Worm (Caenorhabditis elegans) whole organism, L4 larva: ENCODE data around the gene srh-218.

Experiments used
- F10B5.3 ChIP-seq: sonication (generic microtip); optimal IDR thresholded peaks from 2 replicates; lab custom pipeline; 2016; ENCODE audit warnings: mild to moderate bottlenecking, missing genetic modification characterization, missing compliant biosample characterization
- F37D6.2 ChIP-seq: sonication (generic microtip); optimal IDR thresholded peaks from 2 replicates; lab custom pipeline; 2016; ENCODE audit warnings: mild to moderate bottlenecking, missing genetic modification characterization, missing compliant biosample characterization
- F49E8.2 ChIP-seq: sonication (generic microtip); optimal IDR thresholded peaks from 2 replicates; lab custom pipeline; 2016; ENCODE audit warnings: missing compliant biosample characterization, mild to moderate bottlenecking, missing genetic modification characterization, borderline replicate concordance
- R02D3.7 ChIP-seq: fragments of 150-350 bp; sonication (generic microtip); optimal IDR thresholded peaks from 3 replicates; lab custom pipeline; 2014; ENCODE audit warnings: missing biosample characterization, missing genetic modification characterization
- T26A8.4 ChIP-seq: fragments of 200-800 bp; sonication (Bioruptor generic); IDR thresholded peaks from 2 replicates; pipeline ENCODE4 v1.3.6; 2022; ENCODE audit warnings: missing genetic modification characterization, missing compliant biosample characterization
- aha-1 ChIP-seq: fragments of 150-350 bp; peaks from one replicate; lab custom pipeline; 2014; ENCODE audit warnings: missing biosample characterization, missing genetic modification characterization
- ama-1 ChIP-seq: fragments of 150-350 bp; optimal IDR thresholded peaks from 2 replicates; lab custom pipeline; 2014; ENCODE audit warnings: inconsistent platforms, mixed read lengths
- arid-1 ChIP-seq: fragments of 200-800 bp; sonication (Bioruptor generic); conservative IDR thresholded peaks from 2 replicates; pipeline ENCODE4 v1.3.6; 2022; ENCODE audit warnings: missing genetic modification reagents, missing genetic modification characterization, missing compliant biosample characterization
- ceh-20 ChIP-seq: fragments of 200-800 bp; sonication (Bioruptor generic); IDR thresholded peaks from 2 replicates; pipeline ENCODE4 v1.3.6; 2022; ENCODE audit warnings: missing genetic modification reagents, missing genetic modification characterization, missing compliant biosample characterization
- ceh-82 ChIP-seq: sonication (generic microtip); optimal IDR thresholded peaks from 2 replicates; lab custom pipeline; 2017; ENCODE audit warnings: missing biosample characterization, missing genetic modification characterization
- ces-1 ChIP-seq: fragments of 150-350 bp; sonication (generic microtip); optimal IDR thresholded peaks from 4 replicates; lab custom pipeline; 2014; ENCODE audit warnings: missing biosample characterization, missing genetic modification reagents, missing genetic modification characterization
- daf-19 ChIP-seq: fragments of 200-800 bp; sonication (Bioruptor generic); conservative IDR thresholded peaks from 2 replicates; pipeline ENCODE4 v1.3.6; 2022; ENCODE audit warnings: missing genetic modification characterization, missing compliant biosample characterization
- daf-8 ChIP-seq: fragments of 200-800 bp; sonication (Bioruptor generic); IDR thresholded peaks from 2 replicates; pipeline ENCODE4 v1.3.6; 2022; ENCODE audit warnings: missing genetic modification characterization, missing compliant biosample characterization
- dmd-6 ChIP-seq: fragments of 200-800 bp; sonication (Bioruptor generic); IDR thresholded peaks from 2 replicates; pipeline ENCODE4 v1.3.6; 2022; ENCODE audit warnings: missing genetic modification reagents, missing genetic modification characterization, missing compliant biosample characterization
- dmd-9 ChIP-seq: fragments of 200-800 bp; sonication (Bioruptor generic); IDR thresholded peaks from 2 replicates; pipeline ENCODE4 v1.3.6; 2022; ENCODE audit warnings: missing genetic modification reagents, missing genetic modification characterization, missing compliant biosample characterization
- dpl-1 ChIP-seq: fragments of 150-350 bp; optimal IDR thresholded peaks from 2 replicates; lab custom pipeline; 2014; ENCODE audit warnings: missing biosample characterization, missing genetic modification reagents, missing genetic modification characterization
- duxl-1 ChIP-seq: sonication (generic microtip); optimal IDR thresholded peaks from 2 replicates; lab custom pipeline; 2016; ENCODE audit warnings: mild to moderate bottlenecking, missing genetic modification characterization, moderate library complexity, missing compliant biosample characterization; ENCODE audit not compliant: poor library complexity
- gei-8 ChIP-seq: fragments of 200-800 bp; sonication (Bioruptor generic); optimal IDR thresholded peaks from 2 replicates; lab custom pipeline; 2018; ENCODE audit warnings: mild to moderate bottlenecking, missing genetic modification characterization, missing compliant biosample characterization
- hif-1 ChIP-seq, 2 experiments: sonication (generic microtip); optimal IDR thresholded peaks; 2 replicates each; lab custom pipeline; 2016 to 2017; ENCODE audit warnings: missing compliant biosample characterization in 2 of 2, missing genetic modification characterization in 2 of 2, missing genetic modification reagents in 2 of 2, missing genotype in 2 of 2, mild to moderate bottlenecking in 1 of 2
- hlh-11 ChIP-seq: fragments of 200-800 bp; sonication (Bioruptor generic); optimal IDR thresholded peaks from 2 replicates; lab custom pipeline; 2018; ENCODE audit warnings: mild to moderate bottlenecking, missing genetic modification characterization, missing compliant biosample characterization
- hlh-30 ChIP-seq: sonication (generic microtip); optimal IDR thresholded peaks from 2 replicates; lab custom pipeline; 2017; ENCODE audit warnings: antibody characterized with exemption, mild to moderate bottlenecking, missing genetic modification characterization, missing compliant biosample characterization; ENCODE audit not compliant: insufficient read depth
- jun-1 ChIP-seq: fragments of 150-350 bp; optimal IDR thresholded peaks from 2 replicates; lab custom pipeline; 2014; ENCODE audit warnings: missing biosample characterization, missing genetic modification reagents, missing genetic modification characterization
- lim-7 ChIP-seq: fragments of 200-800 bp; sonication (Bioruptor generic); IDR thresholded peaks from 2 replicates; pipeline ENCODE4 v1.3.6; 2022; ENCODE audit warnings: missing genetic modification characterization, missing compliant biosample characterization
- lin-13 ChIP-seq: fragments of 150-350 bp; optimal IDR thresholded peaks from 2 replicates; lab custom pipeline; 2014; ENCODE audit warnings: missing biosample characterization, missing genetic modification reagents, missing genetic modification characterization
- lin-38 ChIP-seq: fragments of 200-800 bp; sonication (Bioruptor generic); IDR thresholded peaks from 2 replicates; pipeline ENCODE4 v1.3.6; 2022; ENCODE audit warnings: missing genetic modification reagents, missing genetic modification characterization, missing compliant biosample characterization
- lsy-2 ChIP-seq, 2 experiments: fragments of 150-350 bp in 1 of 2; sonication (generic microtip) in 1 of 2; optimal IDR thresholded peaks; 2 replicates each; lab custom pipeline; 2014 to 2017; ENCODE audit warnings: missing biosample characterization in 2 of 2, missing genetic modification characterization in 2 of 2
- madf-5 ChIP-seq, 2 experiments: fragments of 200-800 bp; sonication (Bioruptor generic); IDR thresholded peaks; 2 replicates each; pipeline ENCODE4 v1.3.6; 2022; ENCODE audit warnings: missing compliant biosample characterization in 2 of 2, missing genetic modification characterization in 2 of 2
- madf-9 ChIP-seq: fragments of 200-800 bp; sonication (Bioruptor generic); conservative IDR thresholded peaks from 2 replicates; pipeline ENCODE4 v1.3.6; 2022; ENCODE audit warnings: missing genetic modification reagents, missing genetic modification characterization, missing compliant biosample characterization
- mdl-1 ChIP-seq, 2 experiments: fragments of 150-350 bp in 1 of 2; sonication (generic microtip) in 1 of 2; optimal IDR thresholded peaks; 2 replicates each; lab custom pipeline; 2014 to 2017; ENCODE audit warnings: missing biosample characterization in 2 of 2, missing genetic modification characterization in 2 of 2
- mep-1 ChIP-seq: fragments of 150-350 bp; sonication (generic microtip); optimal IDR thresholded peaks from 3 replicates; lab custom pipeline; 2014; ENCODE audit warnings: missing biosample characterization, missing genetic modification characterization
- mes-2 ChIP-seq: sonication (generic microtip); optimal IDR thresholded peaks from 2 replicates; lab custom pipeline; 2016; ENCODE audit warnings: missing genotype, mild to moderate bottlenecking, missing genetic modification characterization, missing compliant biosample characterization; ENCODE audit not compliant: poor library complexity, severe bottlenecking
- mxl-2 ChIP-seq: fragments of 200-800 bp; sonication (Bioruptor generic); conservative IDR thresholded peaks from 2 replicates; pipeline ENCODE4 v1.3.6; 2022; ENCODE audit warnings: missing genetic modification reagents, missing genetic modification characterization, missing compliant biosample characterization
- nhr-102 ChIP-seq: sonication (generic microtip); optimal IDR thresholded peaks from 2 replicates; lab custom pipeline; 2016; ENCODE audit warnings: mild to moderate bottlenecking, missing genetic modification characterization, moderate library complexity, missing compliant biosample characterization
- nhr-11 ChIP-seq: fragments of 150-350 bp; optimal IDR thresholded peaks from 2 replicates; lab custom pipeline; 2014; ENCODE audit warnings: missing biosample characterization, missing genetic modification characterization
- nhr-28 ChIP-seq: fragments of 150-350 bp; optimal IDR thresholded peaks from 2 replicates; lab custom pipeline; 2014; ENCODE audit warnings: missing biosample characterization, missing genetic modification characterization
- nhr-48 ChIP-seq: sonication (generic microtip); optimal IDR thresholded peaks from 2 replicates; lab custom pipeline; 2016; ENCODE audit warnings: mild to moderate bottlenecking, missing genetic modification characterization, missing compliant biosample characterization
- nhr-6 ChIP-seq: fragments of 150-350 bp; optimal IDR thresholded peaks from 2 replicates; lab custom pipeline; 2014; ENCODE audit warnings: missing biosample characterization, missing genetic modification characterization
- pha-4 ChIP-seq, 2 experiments: fragments of 150-350 bp in 1 of 2; fragments of 200-800 bp in 1 of 2; sonication (Bioruptor generic) in 1 of 2; IDR thresholded peaks in 1 of 2; optimal IDR thresholded peaks in 1 of 2; 2 replicates each; pipeline versions ENCODE4 v1.3.6 to Lab custom; 2014 to 2022; ENCODE audit warnings: missing genetic modification characterization in 2 of 2, missing genetic modification reagents in 2 of 2, missing biosample characterization in 1 of 2, missing compliant biosample characterization in 1 of 2
- rbr-2 ChIP-seq: sonication (generic microtip); optimal IDR thresholded peaks from 2 replicates; lab custom pipeline; 2016; ENCODE audit warnings: missing genotype, missing genetic modification characterization, missing compliant biosample characterization
- saeg-2 ChIP-seq: fragments of 200-800 bp; sonication (Bioruptor generic); IDR thresholded peaks from 2 replicates; pipeline ENCODE4 v1.3.6; 2022; ENCODE audit warnings: missing genetic modification reagents, missing genetic modification characterization, missing compliant biosample characterization
- set-16 ChIP-seq: fragments of 200-800 bp; sonication (Bioruptor generic); IDR thresholded peaks from 2 replicates; pipeline ENCODE4 v1.3.6; 2022; ENCODE audit warnings: missing genetic modification reagents, missing genetic modification characterization, missing compliant biosample characterization
- spr-3 ChIP-seq: fragments of 200-800 bp; sonication (Bioruptor generic); optimal IDR thresholded peaks from 2 replicates; lab custom pipeline; 2018; ENCODE audit warnings: mild to moderate bottlenecking, missing genetic modification characterization, missing compliant biosample characterization
- tra-1 ChIP-seq: fragments of 200-800 bp; sonication (Bioruptor generic); IDR thresholded peaks from 2 replicates; pipeline ENCODE4 v1.3.6; 2022; ENCODE audit warnings: missing genetic modification reagents, missing genetic modification characterization, missing compliant biosample characterization
- unc-39 ChIP-seq: sonication (generic microtip); optimal IDR thresholded peaks from 2 replicates; lab custom pipeline; 2017; ENCODE audit warnings: missing biosample characterization, missing genetic modification characterization
- vab-7 ChIP-seq: fragments of 200-800 bp; sonication (Bioruptor generic); IDR thresholded peaks from 2 replicates; pipeline ENCODE4 v1.3.6; 2022; ENCODE audit warnings: missing genetic modification reagents, missing genetic modification characterization, missing compliant biosample characterization
- zfp-3 ChIP-seq: fragments of 200-800 bp; sonication (Bioruptor generic); conservative IDR thresholded peaks from 2 replicates; pipeline ENCODE4 v1.3.6; 2022; ENCODE audit warnings: missing genetic modification reagents, missing genetic modification characterization, missing compliant biosample characterization
- zip-2 ChIP-seq: fragments of 150-350 bp; optimal IDR thresholded peaks from 2 replicates; lab custom pipeline; 2014; ENCODE audit warnings: missing biosample characterization, missing genetic modification characterization

The srh-218 gene

ce11 chrV:15505068-15505467, 11.3 kb downstream of the srh-218 start (continued):
- TF ChIP-seq lsy-2 (tag; optimal IDR thresholded peaks at IDR 0.05; lab: Kevin White, UChicago): no peak
- 0 out of 4 replicates have a peak, but pooled peaks of 1 of the 2 experiments have one; percentile 40 for TF ChIP-seq madf-5 (GFP tag; IDR thresholded peaks at IDR 0.05; lab: Robert Waterston, UW)
- TF ChIP-seq madf-9 (GFP tag; lab: Robert Waterston, UW): 0 out of 2 replicates have a peak, but pooled peaks have one; percentile 10
- peak; percentile 43; the same call in 1 of the 2 replicates for TF ChIP-seq set-16 (GFP tag; lab: Robert Waterston, UW)
- peak; percentile 83 for TF ChIP-seq mes-2 (tag; lab: Kevin White, UChicago)
- peak; percentile 54; the same call in 1 of the 2 replicates for TF ChIP-seq tra-1
- TF ChIP-seq mep-1: no peak
- TF ChIP-seq lin-13 (GFP tag; lab: Kevin White, UChicago): no peak
- no peak for TF ChIP-seq ces-1 (GFP tag; lab: Kevin White, UChicago)
- peak; percentile 16 for TF ChIP-seq nhr-28 (tag; lab: Kevin White, UChicago)
- no peak for TF ChIP-seq ceh-82 (tag; lab: Kevin White, UChicago)
- no peak for TF ChIP-seq hif-1 (tag; optimal IDR thresholded peaks at IDR 0.05; lab: Kevin White, UChicago)
- TF ChIP-seq daf-19: no peak
- peak; percentile 81 for TF ChIP-seq arid-1 (GFP tag; lab: Robert Waterston, UW)
- no peak for TF ChIP-seq ama-1 (lab: Kevin White, UChicago)
- no peak for TF ChIP-seq gei-8 (GFP tag; lab: Kevin White, UChicago)
- no peak for TF ChIP-seq zfp-3 (GFP tag; lab: Robert Waterston, UW)

- TF ChIP-seq lim-7 (GFP tag; lab: Robert Waterston, UW): no peak
- no peak for TF ChIP-seq zip-2 (tag; lab: Kevin White, UChicago)
- peak; percentile 63 for TF ChIP-seq nhr-11 (tag; lab: Kevin White, UChicago)
- TF ChIP-seq saeg-2 (GFP tag; lab: Robert Waterston, UW): no peak
- TF ChIP-seq aha-1 (tag; lab: Kevin White, UChicago): peak; percentile 87
- TF ChIP-seq pha-4 (GFP tag; IDR thresholded peaks at IDR 0.05; lab: Robert Waterston, UW): no peak
- TF ChIP-seq pha-4 (tag; optimal IDR thresholded peaks at IDR 0.05; lab: Kevin White, UChicago): peak; percentile 80
- TF ChIP-seq T26A8.4 (GFP tag; lab: Robert Waterston, UW): peak; percentile 55; the same call in 1 of the 2 replicates
- no peak for TF ChIP-seq unc-39
- peak; percentile 42 for TF ChIP-seq nhr-6
- peak; percentile 64 for TF ChIP-seq nhr-102 (tag; lab: Kevin White, UChicago)
- peak; percentile 72 for TF ChIP-seq lin-13 (GFP tag; lab: Kevin White, UChicago)
- TF ChIP-seq hlh-11 (tag; lab: Kevin White, UChicago): peak; percentile 56
- no peak for TF ChIP-seq jun-1
- TF ChIP-seq F37D6.2: peak; percentile 47
- peak; percentile 39 for TF ChIP-seq nhr-48 (tag; lab: Kevin White, UChicago)
- TF ChIP-seq vab-7 (GFP tag; lab: Robert Waterston, UW): peak; percentile 38; the same call in 1 of the 2 replicates
- 0 out of 2 replicates have a peak, but pooled peaks have one; percentile 40 for TF ChIP-seq ceh-20 (GFP tag; lab: Robert Waterston, UW)
- TF ChIP-seq F10B5.3 (tag; lab: Kevin White, UChicago): peak; percentile 56
- no peak for TF ChIP-seq mxl-2 (GFP tag; lab: Robert Waterston, UW)
- TF ChIP-seq mdl-1 (tag; optimal IDR thresholded peaks at IDR 0.05; lab: Kevin White, UChicago): no peak
- TF ChIP-seq madf-5 (GFP tag; IDR thresholded peaks at IDR 0.05; lab: Robert Waterston, UW): no peak
- TF ChIP-seq rbr-2: peak; percentile 69
- no peak for TF ChIP-seq spr-3 (GFP tag; lab: Kevin White, UChicago)
- peak; percentile 60 for TF ChIP-seq F49E8.2
- peak; percentile 80 for TF ChIP-seq dpl-1 (GFP tag; lab: Kevin White, UChicago)
- TF ChIP-seq dmd-6 (GFP tag; lab: Robert Waterston, UW): peak; percentile 52; the same call in 1 of the 2 replicates
- TF ChIP-seq lin-38 (GFP tag; lab: Robert Waterston, UW): peak; percentile 78
- TF ChIP-seq daf-8: no peak
- TF ChIP-seq hlh-30 (tag; lab: Kevin White, UChicago): peak; percentile 76
- peak; percentile 58; the same call in 1 of the 2 replicates for TF ChIP-seq dmd-9
- peak; percentile 94 for TF ChIP-seq mes-2 (tag; lab: Kevin White, UChicago)
- TF ChIP-seq R02D3.7 (tag; lab: Kevin White, UChicago): no peak
- TF ChIP-seq duxl-1 (tag; lab: Kevin White, UChicago): peak; percentile 65
Measured at ce11 chrV:15511613-15512216, 17.9 kb downstream of the srh-218 start, which contains the start of gene rpl-38. Gene rpl-38, plus strand, starts transcription at chrV:15512166.
